Fruit fly (Drosophila melanogaster) whole organism, embryonic: ENCODE data around the gene CG10041.

Experiments used
- Adf1 ChIP-seq: fragments of 200-800 bp; sonication (Bioruptor generic); IDR thresholded peaks from 2 replicates; pipeline ENCODE4 v1.3.6; 2022; ENCODE audit warnings: missing biosample characterization, missing genetic modification characterization
- CG10267 ChIP-seq: fragments of 200-800 bp; sonication (Bioruptor generic); optimal IDR thresholded peaks from 2 replicates; lab custom pipeline; 2018; ENCODE audit warnings: missing biosample characterization, mild to moderate bottlenecking, missing genetic modification characterization, moderate library complexity
- CG10979 ChIP-seq: fragments of 200-800 bp; sonication (Bioruptor generic); optimal IDR thresholded peaks from 2 replicates; lab custom pipeline; 2018; ENCODE audit warnings: missing biosample characterization, mild to moderate bottlenecking, missing genetic modification characterization, moderate library complexity
- CG11247 ChIP-seq: fragments of 200-800 bp; sonication (Bioruptor generic); IDR thresholded peaks from 2 replicates; pipeline ENCODE4 v1.3.6; 2022; ENCODE audit warnings: missing biosample characterization, missing genetic modification characterization
- CG11504 ChIP-seq: fragments of 200-800 bp; sonication (Bioruptor generic); optimal IDR thresholded peaks from 3 replicates; lab custom pipeline; 2019; ENCODE audit warnings: missing biosample characterization, mild to moderate bottlenecking, missing genetic modification characterization, moderate library complexity
- CG12391 ChIP-seq: fragments of 200-800 bp; sonication (Bioruptor generic); optimal IDR thresholded peaks from 3 replicates; lab custom pipeline; 2018; ENCODE audit warnings: missing biosample characterization, mild to moderate bottlenecking, missing genetic modification characterization, moderate library complexity
- CG15601 ChIP-seq: fragments of 200-800 bp; sonication (Bioruptor generic); optimal IDR thresholded peaks from 3 replicates; lab custom pipeline; 2019; ENCODE audit warnings: missing biosample characterization, mild to moderate bottlenecking, missing genetic modification characterization, moderate library complexity
- CG16813 ChIP-seq: fragments of 200-800 bp; sonication (Bioruptor generic); IDR thresholded peaks from 3 replicates; pipeline ENCODE4 v1.3.6; 2022; ENCODE audit warnings: missing biosample characterization, missing genetic modification characterization; ENCODE audit not compliant: partially characterized antibody
- CG16815 ChIP-seq: fragments of 200-800 bp; sonication (Bioruptor generic); optimal IDR thresholded peaks from 3 replicates; lab custom pipeline; 2017; ENCODE audit warnings: missing biosample characterization, mild to moderate bottlenecking, missing genetic modification characterization
- CG17361 ChIP-seq: fragments of 200-800 bp; sonication (Bioruptor generic); IDR thresholded peaks from 3 replicates; pipeline ENCODE4 v1.3.6; 2022; ENCODE audit warnings: missing biosample characterization, missing genetic modification characterization
- CG18764 ChIP-seq: fragments of 200-800 bp; sonication (Bioruptor generic); optimal IDR thresholded peaks from 3 replicates; lab custom pipeline; 2016; ENCODE audit warnings: missing biosample characterization, missing genetic modification characterization
- CG30403 ChIP-seq: fragments of 200-800 bp; sonication (Bioruptor generic); optimal IDR thresholded peaks from 3 replicates; lab custom pipeline; 2016; ENCODE audit warnings: missing biosample characterization, missing genetic modification characterization
- CG3995 ChIP-seq: fragments of 200-800 bp; sonication (Bioruptor generic); optimal IDR thresholded peaks from 3 replicates; lab custom pipeline; 2016; ENCODE audit warnings: missing biosample characterization, missing genetic modification characterization
- CG6683 ChIP-seq: fragments of 200-800 bp; sonication (Bioruptor generic); optimal IDR thresholded peaks from 2 replicates; lab custom pipeline; 2017; ENCODE audit warnings: missing biosample characterization, mild to moderate bottlenecking, missing genetic modification characterization, missing genetic modification reagents
- CG7745 ChIP-seq: fragments of 200-800 bp; sonication (Bioruptor generic); optimal IDR thresholded peaks from 2 replicates; lab custom pipeline; 2018; ENCODE audit warnings: missing biosample characterization, mild to moderate bottlenecking, missing genetic modification characterization, moderate library complexity
- CG7928 ChIP-seq: fragments of 200-800 bp; sonication (Bioruptor generic); optimal IDR thresholded peaks from 2 replicates; lab custom pipeline; 2017; ENCODE audit warnings: missing biosample characterization, mild to moderate bottlenecking, missing genetic modification characterization
- CG8924 ChIP-seq: fragments of 200-800 bp; optimal IDR thresholded peaks from 3 replicates; lab custom pipeline; 2019; ENCODE audit warnings: missing biosample characterization, mild to moderate bottlenecking, missing genetic modification characterization, moderate library complexity
- CG9797 ChIP-seq: fragments of 200-800 bp; sonication (Bioruptor generic); optimal IDR thresholded peaks from 3 replicates; lab custom pipeline; 2018; ENCODE audit warnings: missing biosample characterization, mild to moderate bottlenecking, missing genetic modification characterization
- CG9876 ChIP-seq: fragments of 200-800 bp; sonication (Bioruptor generic); optimal IDR thresholded peaks from 2 replicates; lab custom pipeline; 2016; ENCODE audit warnings: missing biosample characterization, missing genetic modification characterization
- CG9932 ChIP-seq: fragments of 200-800 bp; sonication (Bioruptor generic); IDR thresholded peaks from 2 replicates; pipeline ENCODE4 v1.3.6; 2022; ENCODE audit warnings: missing biosample characterization, missing genetic modification characterization
- Dbx ChIP-seq: fragments of 200-800 bp; sonication (Bioruptor generic); IDR thresholded peaks from 3 replicates; pipeline ENCODE4 v1.3.6; 2022; ENCODE audit warnings: missing biosample characterization, missing genetic modification characterization
- Dref ChIP-seq: fragments of 200-800 bp; sonication (Bioruptor generic); IDR thresholded peaks from 2 replicates; pipeline ENCODE4 v1.3.6; 2022; ENCODE audit warnings: missing biosample characterization, missing genetic modification characterization
- Gug ChIP-seq: fragments of 200-800 bp; sonication (Bioruptor generic); IDR thresholded peaks from 4 replicates; pipeline ENCODE4 v1.3.6; 2022; ENCODE audit warnings: missing biosample characterization, missing genetic modification characterization
- HLH4C ChIP-seq: fragments of 200-800 bp; sonication (Bioruptor generic); IDR thresholded peaks from 3 replicates; pipeline ENCODE4 v1.3.6; 2022; ENCODE audit warnings: missing biosample characterization, missing genetic modification characterization; ENCODE audit not compliant: partially characterized antibody
- HmgZ ChIP-seq: fragments of 200-800 bp; sonication (Bioruptor generic); optimal IDR thresholded peaks from 2 replicates; lab custom pipeline; 2018; ENCODE audit warnings: missing biosample characterization, mild to moderate bottlenecking, missing genetic modification characterization
- Hmr ChIP-seq: fragments of 200-800 bp; sonication (Bioruptor generic); optimal IDR thresholded peaks from 3 replicates; lab custom pipeline; 2017; ENCODE audit warnings: mild to moderate bottlenecking, missing biosample characterization, missing genetic modification reagents, missing genetic modification characterization
- Hsf ChIP-seq: fragments of 200-800 bp; sonication (Bioruptor generic); optimal IDR thresholded peaks from 3 replicates; lab custom pipeline; 2016; ENCODE audit warnings: missing biosample characterization, missing genetic modification characterization
- Jarid2 ChIP-seq: fragments of 200-800 bp; sonication (Bioruptor generic); optimal IDR thresholded peaks from 3 replicates; lab custom pipeline; 2017; ENCODE audit warnings: mild to moderate bottlenecking, missing biosample characterization, missing genetic modification reagents, missing genetic modification characterization
- NK7.1 ChIP-seq: fragments of 200-800 bp; sonication (Bioruptor generic); optimal IDR thresholded peaks from 3 replicates; lab custom pipeline; 2016; ENCODE audit warnings: missing biosample characterization, missing genetic modification characterization
- Nf-YC ChIP-seq: fragments of 200-800 bp; optimal IDR thresholded peaks from 3 replicates; lab custom pipeline; 2019; ENCODE audit warnings: missing biosample characterization, mild to moderate bottlenecking, missing genetic modification characterization, moderate library complexity
- PHDP ChIP-seq: fragments of 200-800 bp; sonication (Bioruptor generic); optimal IDR thresholded peaks from 3 replicates; lab custom pipeline; 2018; ENCODE audit warnings: missing biosample characterization, mild to moderate bottlenecking, missing genetic modification characterization, moderate library complexity
- Pdp1 ChIP-seq, 2 experiments: fragments of 200-800 bp; sonication (Bioruptor generic); optimal IDR thresholded peaks; 3 replicates each; lab custom pipeline; 2016; ENCODE audit warnings: missing biosample characterization in 2 of 2, missing genetic modification characterization in 2 of 2, mild to moderate bottlenecking in 1 of 2, moderate library complexity in 1 of 2
- Spps ChIP-seq: fragments of 200-800 bp; sonication (Bioruptor generic); optimal IDR thresholded peaks from 2 replicates; lab custom pipeline; 2018; ENCODE audit warnings: missing biosample characterization, mild to moderate bottlenecking, missing genetic modification characterization
- YL-1 ChIP-seq: fragments of 200-800 bp; sonication (Bioruptor generic); optimal IDR thresholded peaks from 3 replicates; lab custom pipeline; 2017; ENCODE audit warnings: missing biosample characterization, mild to moderate bottlenecking, missing genetic modification characterization
- al ChIP-seq: fragments of 200-800 bp; sonication (Bioruptor generic); IDR thresholded peaks from 2 replicates; pipeline ENCODE4 v1.3.6; 2022; ENCODE audit warnings: missing biosample characterization, missing genetic modification characterization
- bowl ChIP-seq: fragments of 200-800 bp; sonication (Bioruptor generic); IDR thresholded peaks from 2 replicates; pipeline ENCODE4 v1.3.6; 2022; ENCODE audit warnings: missing biosample characterization, missing genetic modification characterization
- chinmo ChIP-seq: fragments of 200-800 bp; sonication (Bioruptor generic); IDR thresholded peaks from 4 replicates; pipeline ENCODE4 v1.3.6; 2022; ENCODE audit warnings: missing biosample characterization, missing genetic modification characterization; ENCODE audit not compliant: partially characterized antibody
- ci ChIP-seq: fragments of 200-800 bp; sonication (Bioruptor generic); IDR thresholded peaks from 3 replicates; pipeline ENCODE4 v1.3.6; 2022; ENCODE audit warnings: missing biosample characterization, missing genetic modification characterization
- ftz-f1 ChIP-seq: fragments of 200-800 bp; sonication (Bioruptor generic); optimal IDR thresholded peaks from 2 replicates; lab custom pipeline; 2016; ENCODE audit warnings: missing biosample characterization, missing genetic modification characterization
- hbn ChIP-seq: fragments of 200-800 bp; sonication (Bioruptor generic); IDR thresholded peaks from 2 replicates; pipeline ENCODE4 v1.3.6; 2022; ENCODE audit warnings: missing biosample characterization, missing genetic modification characterization; ENCODE audit not compliant: partially characterized antibody
- ind ChIP-seq: fragments of 200-800 bp; sonication (Bioruptor generic); optimal IDR thresholded peaks from 3 replicates; lab custom pipeline; 2016; ENCODE audit warnings: missing biosample characterization, missing genetic modification characterization
- jigr1 ChIP-seq: fragments of 200-800 bp; sonication (Bioruptor generic); IDR thresholded peaks from 3 replicates; pipeline ENCODE4 v1.3.6; 2022; ENCODE audit warnings: missing biosample characterization, missing genetic modification characterization
- lbe ChIP-seq: fragments of 200-800 bp; sonication (Bioruptor generic); optimal IDR thresholded peaks from 2 replicates; lab custom pipeline; 2016; ENCODE audit warnings: missing biosample characterization, mild to moderate bottlenecking, missing genetic modification characterization
- prd ChIP-seq, 3 experiments: fragments of >200 bp in 2 of 3; fragments of 200-800 bp in 1 of 3; sonication (Bioruptor generic) in 1 of 3; optimal IDR thresholded peaks in 2 of 3; IDR thresholded peaks in 1 of 3; 2 replicates in 2 of 3; 3 replicates in 1 of 3; pipeline versions ENCODE4 v1.3.6 to Lab custom; 2017 to 2022; ENCODE audit warnings: missing biosample characterization in 1 of 3, missing genetic modification characterization in 1 of 3
- pros ChIP-seq: fragments of 200-800 bp; sonication (Bioruptor generic); optimal IDR thresholded peaks from 3 replicates; lab custom pipeline; 2019; ENCODE audit warnings: missing biosample characterization, mild to moderate bottlenecking, missing genetic modification characterization, moderate library complexity
- slp2 ChIP-seq: fragments of 200-800 bp; sonication (Bioruptor generic); optimal IDR thresholded peaks from 2 replicates; lab custom pipeline; 2016; ENCODE audit warnings: missing biosample characterization, missing genetic modification characterization
- tgo ChIP-seq: fragments of 200-800 bp; sonication (Bioruptor generic); IDR thresholded peaks from 3 replicates; pipeline ENCODE4 v1.3.6; 2022; ENCODE audit warnings: missing biosample characterization, missing genetic modification characterization
- vvl ChIP-seq: fragments of 200-800 bp; sonication (Bioruptor generic); IDR thresholded peaks from 2 replicates; pipeline ENCODE4 v1.3.6; 2022; ENCODE audit warnings: missing biosample characterization, missing genetic modification characterization
- zf30C ChIP-seq: fragments of 200-800 bp; sonication (Bioruptor generic); optimal IDR thresholded peaks from 3 replicates; lab custom pipeline; 2018; ENCODE audit warnings: missing biosample characterization, mild to moderate bottlenecking, missing genetic modification characterization

The CG10041 gene

dm6 chr3R:12350497-12350896 is 1.4 kb downstream of the CG10041 start, which contains the start of gene CG10038 (continued):
- TF ChIP-seq Nf-YC (tag; lab: Kevin White, UChicago) (peak; percentile 38), tgo (GFP tag; lab: Robert Waterston, UW) (no peak), Hsf (peak; percentile 44), CG18764 (GFP tag; lab: Kevin White, UChicago) (peak; percentile 13), chinmo (GFP tag; lab: Robert Waterston, UW) (peak; percentile 92), CG12391 (tag; lab: Kevin White, UChicago) (peak; percentile 46), CG9797 (peak; percentile 55), zf30C (GFP tag; lab: Kevin White, UChicago) (peak; percentile 24), CG30403 (GFP tag; lab: Kevin White, UChicago) (peak; percentile 63), slp2 (GFP tag; lab: Kevin White, UChicago) (peak; percentile 1), CG7928 (GFP tag; lab: Kevin White, UChicago) (peak; percentile 47), Jarid2 (GFP tag; lab: Kevin White, UChicago) (peak; percentile 14), CG10979 (tag; lab: Kevin White, UChicago) (peak; percentile 21), Pdp1 (GFP tag; optimal IDR thresholded peaks at IDR 0.05; lab: Kevin White, UChicago) (peak in 1 of 2 experiments; percentile 15), pros (GFP tag; lab: Kevin White, UChicago) (no peak), vvl (GFP tag; lab: Robert Waterston, UW) (peak; percentile 55; the same call in 1 of the 2 replicates), CG11247 (peak; percentile 22; the same call in 1 of the 2 replicates), hbn (GFP tag; lab: Robert Waterston, UW) (peak; percentile 90), al (GFP tag; lab: Robert Waterston, UW) (peak; percentile 21; the same call in 1 of the 2 replicates), HmgZ (tag; lab: Kevin White, UChicago) (peak; percentile 76), CG16813 (GFP tag; lab: Robert Waterston, UW) (peak; percentile 93), CG7745 (tag; lab: Kevin White, UChicago) (no peak), ind (peak; percentile 30), CG15601 (tag; lab: Kevin White, UChicago) (peak; percentile 41), CG9932 (peak; percentile 82), CG17361 (GFP tag; lab: Robert Waterston, UW) (peak; percentile 37; the same call in 2 of the 3 replicates), Dbx (GFP tag; lab: Robert Waterston, UW) (peak; percentile 59; the same call in 2 of the 3 replicates), HLH4C (peak; percentile 91), CG16815 (GFP tag; lab: Kevin White, UChicago) (no peak), CG8924 (peak; percentile 6), CG3995 (peak; percentile 22), NK7.1 (no peak), Gug (peak; percentile 62; the same call in 2 of the 4 replicates), CG11504 (tag; lab: Kevin White, UChicago) (peak; percentile 61), ftz-f1 (GFP tag; lab: Kevin White, UChicago) (peak; percentile 86), ci (GFP tag; lab: Robert Waterston, UW) (0 out of 3 replicates have a peak, but pooled peaks have one; percentile 23), PHDP (peak; percentile 41), CG10267 (tag; lab: Kevin White, UChicago) (peak; percentile 55), bowl (GFP tag; lab: Robert Waterston, UW) (no peak), prd (optimal IDR thresholded peaks at IDR 0.05; lab: Kevin White, UChicago) (no peak), prd (GFP tag; IDR thresholded peaks at IDR 0.05; lab: Robert Waterston, UW) (no peak; the same call in 2 of the 3 replicates), CG9876 (peak; percentile 14), jigr1 (GFP tag; lab: Robert Waterston, UW) (0 out of 3 replicates have a peak, but pooled peaks have one; percentile 9), YL-1 (GFP tag; lab: Kevin White, UChicago) (peak; percentile 45), Adf1 (GFP tag; lab: Robert Waterston, UW) (peak; percentile 25; the same call in 1 of the 2 replicates), Hmr (GFP tag; lab: Kevin White, UChicago) (peak; percentile 54), lbe (GFP tag; lab: Kevin White, UChicago) (peak; percentile 37), CG6683 (GFP tag; lab: Kevin White, UChicago) (no peak), Dref (GFP tag; lab: Robert Waterston, UW) (peak; percentile 88), Spps (no peak)
